Fruit fly (Drosophila melanogaster) Kc167 (cell line): Measurements from ENCODE around the gene beat-Vc.

Source experiments
- h ChIP-seq: fragments of >200 bp; optimal IDR thresholded peaks from 3 replicates; lab custom pipeline; 2018; ENCODE audit warnings: missing external identifiers
- psq ChIP-seq: fragments of >200 bp; optimal IDR thresholded peaks from 2 replicates; lab custom pipeline; 2017; ENCODE audit warnings: missing external identifiers

DNA sequence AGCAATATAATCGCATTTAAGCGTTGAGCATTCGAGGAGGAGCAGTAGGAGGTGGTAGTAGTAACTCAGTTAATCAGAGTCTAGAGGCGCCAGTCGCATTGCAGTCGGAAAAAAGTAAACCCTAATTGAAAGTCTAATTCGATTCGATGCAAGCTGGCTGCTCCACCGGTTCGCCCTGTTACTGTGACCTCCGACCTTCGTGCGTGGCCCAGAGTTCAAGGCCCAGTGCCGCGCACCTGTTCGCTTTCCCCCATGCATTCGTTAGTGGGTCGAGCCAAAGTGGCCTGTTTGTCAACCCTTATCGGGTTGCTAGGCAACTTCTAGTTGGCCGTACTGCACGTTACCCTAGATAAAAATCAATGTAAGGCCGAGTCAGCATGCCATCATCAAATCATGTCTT lies 82.6 kb downstream of the beat-Vc start:
- TF ChIP-seq h: no peak
- TF ChIP-seq psq (lab: Kevin White, UChicago): no peak
